Fruit fly (Drosophila melanogaster): ENCODE results near the gene Surf4.

The Surf4 gene

DNA sequence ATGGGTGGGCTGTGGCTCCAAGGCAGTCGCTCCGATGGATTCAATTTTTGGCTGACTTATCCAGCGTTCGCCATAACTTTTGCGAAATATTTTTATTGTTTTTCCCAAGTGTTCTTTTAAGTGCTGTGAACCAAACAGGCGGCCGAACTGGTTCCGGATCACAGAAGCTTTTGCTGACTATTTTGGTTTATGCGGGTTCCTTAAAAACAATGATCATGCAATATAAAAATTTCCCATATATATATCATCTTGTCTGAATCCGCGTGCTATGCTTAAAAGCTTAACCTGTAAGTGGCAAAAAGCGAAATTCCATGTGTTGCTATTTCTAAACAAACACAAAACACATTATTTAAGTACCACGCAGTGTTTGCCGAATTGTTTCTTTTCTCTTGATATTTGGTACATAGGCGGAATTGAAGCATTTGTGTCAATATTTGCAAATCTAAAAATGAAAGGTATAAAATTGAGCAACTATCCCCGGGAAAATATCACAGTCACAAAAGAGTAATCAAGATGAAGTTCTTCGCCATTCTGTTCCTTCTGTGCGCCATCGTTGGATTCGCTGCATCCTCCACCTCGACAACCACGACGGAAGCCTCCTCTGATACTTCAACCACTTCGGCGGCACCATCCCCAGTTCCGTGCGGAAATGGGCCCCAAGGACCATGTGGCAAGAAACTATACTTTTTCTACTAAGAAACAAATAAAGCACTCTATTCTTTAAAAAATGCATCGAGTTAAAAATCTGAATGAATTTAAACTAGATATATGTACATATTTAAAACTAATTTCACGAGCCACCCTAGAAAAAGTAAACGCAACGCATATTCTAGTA, 25.8 kb downstream of the Surf4 start, which contains the start of the genes CG6276 and CG44040 (continued):
- TF ChIP-seq CG11456 (GFP tag; IDR thresholded peaks at IDR 0.05), result no peak
- TF ChIP-seq Taf1 (GFP tag; IDR thresholded peaks at IDR 0.05), result no peak
- peak; percentile 63 for TF ChIP-seq CG1792 (GFP tag; optimal IDR thresholded peaks at IDR 0.05)
- peak; percentile 22 for TF ChIP-seq Ssrp (tag; optimal IDR thresholded peaks at IDR 0.05)
- TF ChIP-seq CG9817 (tag; optimal IDR thresholded peaks at IDR 0.05), result peak; percentile 42
- TF ChIP-seq peb (GFP tag; IDR thresholded peaks at IDR 0.05), result no peak
- no peak for TF ChIP-seq CG14965 (GFP tag; optimal IDR thresholded peaks at IDR 0.05; ENCODE audit: borderline replicate concordance)
- no peak for TF ChIP-seq CkIIα-i1 (GFP tag; IDR thresholded peaks at IDR 0.05)
- no peak for TF ChIP-seq hth (optimal IDR thresholded peaks at IDR 0.05)
- no peak for TF ChIP-seq ham (GFP tag; IDR thresholded peaks at IDR 0.05)
- TF ChIP-seq CG34422 (GFP tag; IDR thresholded peaks at IDR 0.05), result no peak
- peak; percentile 23 for TF ChIP-seq p53 (GFP tag; optimal IDR thresholded peaks at IDR 0.05)
- peak; percentile 35 for TF ChIP-seq Sox102F (GFP tag; optimal IDR thresholded peaks at IDR 0.05)
- TF ChIP-seq Hr3 (GFP tag; optimal IDR thresholded peaks at IDR 0.05), result peak; percentile 36
- TF ChIP-seq CG15514 (GFP tag; optimal IDR thresholded peaks at IDR 0.05), result peak; percentile 99
- TF ChIP-seq Mrtf (GFP tag; IDR thresholded peaks at IDR 0.05), result peak; percentile 39; the same call in 1 of the 3 replicates
- peak; percentile 48 for TF ChIP-seq CG13775 (GFP tag; optimal IDR thresholded peaks at IDR 0.05)
- TF ChIP-seq CG16779 (GFP tag; IDR thresholded peaks at IDR 0.05), result no peak
- TF ChIP-seq Hr51 (GFP tag; optimal IDR thresholded peaks at IDR 0.05), result peak in 1 of 2 experiments; percentile 57
- no peak for TF ChIP-seq CG5953 (GFP tag; IDR thresholded peaks at IDR 0.05)
- no peak for TF ChIP-seq CG17186 (GFP tag; optimal IDR thresholded peaks at IDR 0.05)
- TF ChIP-seq vvl (GFP tag; IDR thresholded peaks at IDR 0.05), result peak; percentile 54
- TF ChIP-seq CG32772 (GFP tag; IDR thresholded peaks at IDR 0.05), result peak; percentile 24; the same call in 1 of the 2 replicates
- TF ChIP-seq nerfin-1 (tag; optimal IDR thresholded peaks at IDR 0.05), result no peak
- TF ChIP-seq BEAF-32 (GFP tag; optimal IDR thresholded peaks at IDR 0.05), result peak; percentile 24
- no peak for TF ChIP-seq grn (GFP tag; optimal IDR thresholded peaks at IDR 0.05)
- TF ChIP-seq Dad (GFP tag; optimal IDR thresholded peaks at IDR 0.05), result peak; percentile 60
- TF ChIP-seq CG4820 (GFP tag; optimal IDR thresholded peaks at IDR 0.05), result peak; percentile 99
- peak; percentile 34; the same call in 1 of the 2 replicates for TF ChIP-seq CG4404 (GFP tag; IDR thresholded peaks at IDR 0.05)
- no peak for TF ChIP-seq CG1602 (GFP tag; optimal IDR thresholded peaks at IDR 0.05)
- no peak for TF ChIP-seq jigr1 (GFP tag; IDR thresholded peaks at IDR 0.05)
- peak; percentile 24 for TF ChIP-seq CG2116 (GFP tag; optimal IDR thresholded peaks at IDR 0.05)
- no peak for TF ChIP-seq CG1024 (GFP tag; IDR thresholded peaks at IDR 0.05)
- TF ChIP-seq HLH4C (GFP tag; IDR thresholded peaks at IDR 0.05; ENCODE audit: partially characterized antibody), result no peak
- no peak for TF ChIP-seq CG3065 (GFP tag; optimal IDR thresholded peaks at IDR 0.05)
- peak; percentile 64 for TF ChIP-seq CG11504 (tag; optimal IDR thresholded peaks at IDR 0.05)
- peak; percentile 4 for TF ChIP-seq her (GFP tag; optimal IDR thresholded peaks at IDR 0.05)
- peak; percentile 2 for TF ChIP-seq CG3163 (GFP tag; optimal IDR thresholded peaks at IDR 0.05)
- no peak for TF ChIP-seq slp2 (GFP tag; optimal IDR thresholded peaks at IDR 0.05)
- TF ChIP-seq CG9609 (GFP tag; optimal IDR thresholded peaks at IDR 0.05), result peak; percentile 32
- TF ChIP-seq CG32767 (GFP tag; IDR thresholded peaks at IDR 0.05), result no peak
- peak; percentile 1 for TF ChIP-seq hkb (optimal IDR thresholded peaks at IDR 0.05)
- TF ChIP-seq hkb (GFP tag; IDR thresholded peaks at IDR 0.05), result peak; percentile 52; the same call in 1 of the 2 replicates
- TF ChIP-seq CG4617 (GFP tag; optimal IDR thresholded peaks at IDR 0.05; ENCODE audit: borderline replicate concordance), result peak; percentile 24
- TF ChIP-seq CG3847 (GFP tag; IDR thresholded peaks at IDR 0.05), result no peak
- TF ChIP-seq CG9727 (GFP tag; optimal IDR thresholded peaks at IDR 0.05), result peak; percentile 51
- TF ChIP-seq H15 (GFP tag; IDR thresholded peaks at IDR 0.05), result 0 out of 3 replicates have a peak, but pooled peaks have one; percentile 41
- TF ChIP-seq CG32532 (GFP tag; IDR thresholded peaks at IDR 0.05), result peak; percentile 68
- peak; percentile 62; the same call in 1 of the 2 replicates for TF ChIP-seq Atf6 (GFP tag; IDR thresholded peaks at IDR 0.05)
- TF ChIP-seq CG7928 (GFP tag; optimal IDR thresholded peaks at IDR 0.05), result no peak
